Worm (Caenorhabditis elegans) whole organism, L4 larva: ENCODE results near the gene taf-7.1.

Experiments used
- ceh-82 ChIP-seq: sonication (generic microtip); optimal IDR thresholded peaks from 2 replicates; lab custom pipeline; 2017; ENCODE audit warnings: missing biosample characterization, missing genetic modification characterization
- ctbp-1 ChIP-seq: fragments of 200-800 bp; sonication (Bioruptor generic); IDR thresholded peaks from 2 replicates; pipeline ENCODE4 v1.3.6; 2022; ENCODE audit warnings: missing genetic modification reagents, missing genetic modification characterization, missing compliant biosample characterization
- dmd-9 ChIP-seq: fragments of 200-800 bp; sonication (Bioruptor generic); IDR thresholded peaks from 2 replicates; pipeline ENCODE4 v1.3.6; 2022; ENCODE audit warnings: missing genetic modification reagents, missing genetic modification characterization, missing compliant biosample characterization
- lin-29 ChIP-seq: fragments of 200-800 bp; sonication (Bioruptor generic); IDR thresholded peaks from 2 replicates; pipeline ENCODE4 v1.3.6; 2022; ENCODE audit warnings: missing genetic modification reagents, missing genetic modification characterization, missing compliant biosample characterization
- nhr-28 ChIP-seq: fragments of 150-350 bp; optimal IDR thresholded peaks from 2 replicates; lab custom pipeline; 2014; ENCODE audit warnings: missing biosample characterization, missing genetic modification characterization
- pqm-1 ChIP-seq: sonication (generic microtip); optimal IDR thresholded peaks from 2 replicates; lab custom pipeline; 2017; ENCODE audit warnings: missing biosample characterization, missing genetic modification characterization
- sdz-12 ChIP-seq: fragments of 200-800 bp; sonication (Bioruptor generic); optimal IDR thresholded peaks from 2 replicates; lab custom pipeline; 2018; ENCODE audit warnings: mild to moderate bottlenecking, missing genetic modification characterization, missing compliant biosample characterization
- snpc-4 ChIP-seq: fragments of 150-350 bp; optimal IDR thresholded peaks from 2 replicates; lab custom pipeline; 2014; ENCODE audit warnings: missing biosample characterization, missing genetic modification characterization
- unc-130 ChIP-seq: sonication (generic microtip); optimal IDR thresholded peaks from 2 replicates; lab custom pipeline; 2016; ENCODE audit warnings: missing genetic modification reagents, missing genetic modification characterization, missing compliant biosample characterization
- ztf-11 ChIP-seq: fragments of 150-350 bp; optimal IDR thresholded peaks from 2 replicates; lab custom pipeline; 2014; ENCODE audit warnings: missing biosample characterization, missing genetic modification characterization

DNA sequence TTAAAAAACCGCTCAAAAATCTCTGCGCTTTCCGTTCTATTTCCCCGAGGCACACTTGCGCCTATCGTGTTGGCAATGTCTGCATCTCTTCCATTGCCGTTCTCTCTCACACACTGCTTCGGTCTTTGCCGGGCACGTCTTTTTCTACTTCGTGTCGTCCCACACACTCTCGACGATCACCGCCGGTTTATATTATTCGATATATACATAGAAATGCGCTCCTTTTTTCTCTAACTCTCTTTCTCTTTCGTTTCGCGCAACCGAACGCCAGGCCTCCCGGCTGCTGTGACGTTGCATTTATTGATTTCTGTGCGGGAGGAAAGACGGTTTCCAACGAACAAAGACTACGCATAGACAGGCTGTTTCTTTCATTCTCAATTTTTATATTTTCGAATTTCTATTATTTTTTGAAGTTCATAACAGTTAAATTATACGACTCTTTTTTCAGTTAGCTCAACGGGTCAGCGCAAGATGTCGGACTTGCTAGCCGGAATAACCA is 39.2 kb downstream of the taf-7.1 start, which contains the start of gene rsd-3:
- TF ChIP-seq lin-29, result no peak
- TF ChIP-seq dmd-9 (GFP tag; lab: Robert Waterston, UW), result no peak
- TF ChIP-seq pqm-1, result no peak
- peak; percentile 74 for TF ChIP-seq nhr-28
- no peak for TF ChIP-seq unc-130 (GFP tag; lab: Kevin White, UChicago)
- TF ChIP-seq sdz-12 (GFP tag; lab: Kevin White, UChicago), result no peak
- TF ChIP-seq ztf-11, result no peak
- no peak for TF ChIP-seq snpc-4 (tag; lab: Kevin White, UChicago)
- TF ChIP-seq ceh-82 (tag; lab: Kevin White, UChicago), result no peak
- TF ChIP-seq ctbp-1 (GFP tag; lab: Robert Waterston, UW), result peak; percentile 52; the same call in 1 of the 2 replicates
